Fruit fly (Drosophila melanogaster) whole organism, adult: ENCODE measurements around the gene CG44090.

Experiments used
- CG11617 ChIP-seq: fragments of 200-800 bp; sonication (Bioruptor generic); optimal IDR thresholded peaks from 2 replicates; lab custom pipeline; 2017; ENCODE audit warnings: mild to moderate bottlenecking, missing biosample characterization, missing genetic modification reagents, missing genetic modification characterization
- CG12768 ChIP-seq: fragments of 200-800 bp; sonication (Bioruptor generic); optimal IDR thresholded peaks from 2 replicates; lab custom pipeline; 2017; ENCODE audit warnings: missing biosample characterization, missing genetic modification characterization, mild to moderate bottlenecking, moderate library complexity, missing genetic modification reagents
- CG14711 ChIP-seq: fragments of 200-800 bp; sonication (Bioruptor generic); optimal IDR thresholded peaks from 2 replicates; lab custom pipeline; 2018; ENCODE audit warnings: missing biosample characterization, mild to moderate bottlenecking, missing genetic modification characterization, moderate library complexity
- CG1620 ChIP-seq: fragments of 200-800 bp; sonication (Bioruptor generic); optimal IDR thresholded peaks from 2 replicates; lab custom pipeline; 2016; ENCODE audit warnings: missing biosample characterization, missing genetic modification characterization
- CG33017 ChIP-seq: fragments of 200-800 bp; sonication (Bioruptor generic); optimal IDR thresholded peaks from 2 replicates; lab custom pipeline; 2018; ENCODE audit warnings: missing biosample characterization, mild to moderate bottlenecking, missing genetic modification characterization, moderate library complexity
- CG5204 ChIP-seq: fragments of 200-800 bp; sonication (Bioruptor generic); optimal IDR thresholded peaks from 2 replicates; lab custom pipeline; 2016; ENCODE audit warnings: missing biosample characterization, missing genetic modification characterization
- CG7045 ChIP-seq: fragments of 200-800 bp; sonication (Bioruptor generic); optimal IDR thresholded peaks from 2 replicates; lab custom pipeline; 2017; ENCODE audit warnings: missing biosample characterization, mild to moderate bottlenecking, missing genetic modification characterization
- CG7101 ChIP-seq: fragments of 200-800 bp; sonication (Bioruptor generic); optimal IDR thresholded peaks from 2 replicates; lab custom pipeline; 2018; ENCODE audit warnings: missing biosample characterization, mild to moderate bottlenecking, missing genetic modification characterization, moderate library complexity
- Clk ChIP-seq: fragments of 200-800 bp; sonication (Bioruptor generic); optimal IDR thresholded peaks from 2 replicates; lab custom pipeline; 2017; ENCODE audit warnings: missing biosample characterization, missing genetic modification characterization
- Crg-1 ChIP-seq: fragments of 200-800 bp; sonication (Bioruptor generic); optimal IDR thresholded peaks from 2 replicates; lab custom pipeline; 2016; ENCODE audit warnings: missing biosample characterization, missing genetic modification characterization
- Hr96 ChIP-seq: fragments of 200-800 bp; sonication (Bioruptor generic); optimal IDR thresholded peaks from 2 replicates; lab custom pipeline; 2016; ENCODE audit warnings: missing biosample characterization, missing genetic modification characterization
- Mnt ChIP-seq: fragments of 200-800 bp; sonication (Bioruptor generic); optimal IDR thresholded peaks from 2 replicates; lab custom pipeline; 2016; ENCODE audit warnings: missing biosample characterization, mild to moderate bottlenecking, missing genetic modification characterization
- bab1 ChIP-seq: fragments of 200-800 bp; sonication (Bioruptor generic); optimal IDR thresholded peaks from 3 replicates; lab custom pipeline; 2019; ENCODE audit warnings: missing biosample characterization, mild to moderate bottlenecking, missing genetic modification characterization, moderate library complexity
- cic ChIP-seq: fragments of 200-800 bp; sonication (Bioruptor generic); optimal IDR thresholded peaks from 2 replicates; lab custom pipeline; 2017; ENCODE audit warnings: missing biosample characterization, mild to moderate bottlenecking, missing genetic modification characterization, moderate library complexity
- cnc ChIP-seq, 2 experiments: fragments of >200 bp; optimal IDR thresholded peaks; 2 replicates each; lab custom pipeline; 2017
- kay ChIP-seq: fragments of 200-800 bp; sonication (Bioruptor generic); peaks from one replicate; lab custom pipeline; 2016; ENCODE audit warnings: missing biosample characterization, missing genetic modification characterization, borderline replicate concordance
- ovo ChIP-seq: fragments of 200-800 bp; sonication (Bioruptor generic); optimal IDR thresholded peaks from 2 replicates; lab custom pipeline; 2016; ENCODE audit warnings: missing biosample characterization, missing genetic modification characterization
- pad ChIP-seq: fragments of 200-800 bp; sonication (Bioruptor generic); optimal IDR thresholded peaks from 3 replicates; lab custom pipeline; 2017; ENCODE audit warnings: missing biosample characterization, missing genetic modification characterization, mild to moderate bottlenecking, moderate library complexity, missing genetic modification reagents
- tj ChIP-seq: fragments of 200-800 bp; sonication (Bioruptor generic); optimal IDR thresholded peaks from 3 replicates; lab custom pipeline; 2017; ENCODE audit warnings: missing biosample characterization, mild to moderate bottlenecking, missing genetic modification characterization, moderate library complexity
- toe ChIP-seq: fragments of 200-800 bp; sonication (Bioruptor generic); optimal IDR thresholded peaks from 2 replicates; lab custom pipeline; 2016; ENCODE audit warnings: missing biosample characterization, missing genetic modification characterization

Gene CG44090

DNA sequence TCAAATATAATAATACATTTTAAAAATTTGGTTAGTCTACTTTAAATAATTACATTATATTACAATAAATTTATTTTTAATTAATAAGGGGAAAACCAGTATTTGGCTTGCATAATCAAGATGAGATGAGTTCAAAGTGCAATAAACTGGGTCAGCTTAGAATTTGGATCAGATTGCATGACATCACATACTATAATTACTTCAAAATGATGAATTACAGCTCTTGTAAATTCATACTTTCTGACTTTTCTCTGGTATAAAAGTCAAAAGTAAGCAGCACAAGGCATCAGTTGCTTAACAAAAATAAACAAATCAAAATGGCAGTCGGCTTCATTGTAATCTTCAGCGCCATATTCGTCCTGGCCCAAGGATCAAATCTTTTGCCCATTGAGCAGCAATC lies 17.1 kb downstream of the CG44090 start, which contains the start of gene CG33333:
Gene CG33333 (plus strand): TSS at position 301 of the 400 bp plus-strand sequence.
- TF ChIP-seq CG12768 (GFP tag; lab: Kevin White, UChicago) (no peak), CG7045 (GFP tag; lab: Kevin White, UChicago) (no peak), Mnt (GFP tag; lab: Kevin White, UChicago) (no peak), bab1 (GFP tag; lab: Kevin White, UChicago) (no peak), CG33017 (no peak), kay (GFP tag; lab: Kevin White, UChicago) (no peak), toe (GFP tag; lab: Kevin White, UChicago) (no peak), cic (GFP tag; lab: Kevin White, UChicago) (no peak), Clk (GFP tag; lab: Kevin White, UChicago) (no peak), CG1620 (no peak), CG14711 (tag; lab: Kevin White, UChicago) (no peak), CG5204 (no peak), Hr96 (GFP tag; lab: Kevin White, UChicago) (no peak), cnc (optimal IDR thresholded peaks at IDR 0.05; lab: Kevin White, UChicago) (no peak), Crg-1 (no peak)

DNA sequence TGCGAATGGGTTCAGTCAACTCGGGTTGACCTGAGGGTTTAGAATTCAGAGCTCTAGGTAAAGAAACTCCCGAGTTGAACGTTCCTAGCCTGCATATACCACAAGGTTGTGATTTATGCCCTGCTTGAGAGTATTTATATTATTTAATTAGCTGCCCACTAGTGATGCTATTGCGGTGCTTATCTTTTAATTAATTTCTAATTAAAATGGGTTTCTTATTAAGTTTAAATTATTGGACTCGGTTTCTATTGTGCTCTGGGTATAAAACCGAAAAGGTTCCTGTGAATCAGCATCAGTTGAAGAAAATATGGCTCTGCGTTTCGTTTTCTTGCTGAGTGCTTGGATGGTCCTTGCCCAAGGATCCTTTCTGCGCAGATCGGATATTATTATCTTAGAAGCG lies 18.8 kb downstream of the CG44090 start, which contains the start of gene CG5866:
Gene CG5866 (plus strand): TSS at position 301 of the 400 bp plus-strand sequence.
- TF ChIP-seq Mnt (GFP tag; lab: Kevin White, UChicago), result no peak
- no peak for TF ChIP-seq CG1620
- no peak for TF ChIP-seq ovo (GFP tag; lab: Kevin White, UChicago)
- no peak for TF ChIP-seq cnc (optimal IDR thresholded peaks at IDR 0.05; lab: Kevin White, UChicago)
- TF ChIP-seq tj (GFP tag; lab: Kevin White, UChicago), result no peak
- TF ChIP-seq CG5204, result no peak
- TF ChIP-seq Clk (GFP tag; lab: Kevin White, UChicago), result no peak
- no peak for TF ChIP-seq CG33017
- TF ChIP-seq bab1 (GFP tag; lab: Kevin White, UChicago), result no peak
- TF ChIP-seq toe (GFP tag; lab: Kevin White, UChicago), result no peak
- TF ChIP-seq cic (GFP tag; lab: Kevin White, UChicago), result no peak
- TF ChIP-seq Crg-1, result no peak
- TF ChIP-seq CG11617 (GFP tag; lab: Kevin White, UChicago), result no peak
- no peak for TF ChIP-seq CG12768 (GFP tag; lab: Kevin White, UChicago)
- TF ChIP-seq CG7045 (GFP tag; lab: Kevin White, UChicago), result no peak
- no peak for TF ChIP-seq pad (GFP tag; lab: Kevin White, UChicago)
- no peak for TF ChIP-seq kay (GFP tag; lab: Kevin White, UChicago)
- no peak for TF ChIP-seq Hr96 (GFP tag; lab: Kevin White, UChicago)

DNA sequence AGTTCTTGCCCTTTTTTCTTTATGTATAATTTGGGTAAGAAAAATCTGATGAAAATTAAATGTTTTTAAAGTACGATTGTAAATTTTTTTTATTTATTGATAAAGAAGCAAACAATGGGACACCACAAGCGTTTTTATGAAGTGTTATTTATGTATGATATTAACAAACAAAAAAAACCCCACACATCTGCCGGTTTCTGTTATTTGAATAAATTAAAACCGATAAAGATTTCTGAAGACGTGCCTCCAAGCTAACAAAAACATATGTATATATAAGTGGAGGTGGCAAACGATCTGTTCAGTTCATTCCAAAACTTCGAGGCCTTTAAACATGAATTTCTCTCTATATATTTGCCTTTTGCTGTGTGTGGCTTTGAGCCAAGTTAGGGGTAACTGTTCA lies 20.6 kb downstream of the CG44090 start, which contains the start of gene CG42822:
Gene CG42822 (plus strand): TSS at position 301 of the 400 bp plus-strand sequence.
- TF ChIP-seq CG1620 (no peak), CG12768 (GFP tag; lab: Kevin White, UChicago) (no peak), Clk (GFP tag; lab: Kevin White, UChicago) (no peak), bab1 (GFP tag; lab: Kevin White, UChicago) (no peak), CG14711 (tag; lab: Kevin White, UChicago) (no peak), CG33017 (no peak), Hr96 (GFP tag; lab: Kevin White, UChicago) (no peak), Crg-1 (no peak), cnc (optimal IDR thresholded peaks at IDR 0.05; lab: Kevin White, UChicago) (no peak), CG5204 (no peak), kay (GFP tag; lab: Kevin White, UChicago) (no peak), Mnt (GFP tag; lab: Kevin White, UChicago) (no peak)

DNA sequence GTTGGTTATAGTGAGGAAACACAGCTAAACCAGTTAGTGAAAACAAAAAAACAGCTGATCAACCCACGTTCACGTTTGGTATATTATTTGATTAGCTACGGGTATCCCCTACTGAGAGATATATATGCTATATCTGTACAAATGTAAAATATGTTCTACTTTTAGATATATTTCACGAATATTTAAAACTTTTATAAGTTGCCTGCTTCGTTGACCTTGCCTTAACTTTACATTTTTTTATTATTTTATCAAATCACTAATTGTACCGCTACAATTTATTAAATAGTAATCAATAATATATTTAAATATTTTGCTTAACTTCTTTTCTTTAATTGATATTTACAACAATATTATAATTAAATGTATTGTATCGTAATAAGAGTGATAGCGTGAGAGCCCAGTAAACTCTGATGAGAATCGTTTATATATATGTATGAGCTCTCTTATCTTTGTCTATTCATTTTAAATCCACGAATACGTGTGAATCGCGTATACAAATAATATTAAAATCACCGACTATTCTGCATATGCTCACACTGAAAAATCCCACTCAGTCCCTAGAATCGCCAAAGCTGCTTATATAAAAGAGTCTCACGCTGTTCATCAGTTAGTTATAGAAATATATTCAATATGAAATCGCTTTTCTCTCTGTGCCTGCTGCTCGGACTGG lies 21.6 kb downstream of the CG44090 start, which contains the start of gene CG42821:
Gene CG42821 (plus strand): TSS at position 620 of the 670 bp plus-strand sequence.
- no peak for TF ChIP-seq CG1620
- TF ChIP-seq CG5204, result no peak
- TF ChIP-seq CG7045 (GFP tag; lab: Kevin White, UChicago), result no peak
- TF ChIP-seq Crg-1, result no peak
- TF ChIP-seq CG7101 (tag; lab: Kevin White, UChicago), result no peak
- no peak for TF ChIP-seq cnc (optimal IDR thresholded peaks at IDR 0.05; lab: Kevin White, UChicago)
- no peak for TF ChIP-seq Mnt (GFP tag; lab: Kevin White, UChicago)
- TF ChIP-seq Hr96 (GFP tag; lab: Kevin White, UChicago), result no peak
- no peak for TF ChIP-seq toe (GFP tag; lab: Kevin White, UChicago)
- TF ChIP-seq ovo (GFP tag; lab: Kevin White, UChicago), result no peak
- no peak for TF ChIP-seq cic (GFP tag; lab: Kevin White, UChicago)
- no peak for TF ChIP-seq CG12768 (GFP tag; lab: Kevin White, UChicago)
- no peak for TF ChIP-seq CG33017
- no peak for TF ChIP-seq tj (GFP tag; lab: Kevin White, UChicago)
- TF ChIP-seq CG14711 (tag; lab: Kevin White, UChicago), result peak; percentile 29
- TF ChIP-seq CG11617 (GFP tag; lab: Kevin White, UChicago), result no peak
- TF ChIP-seq bab1 (GFP tag; lab: Kevin White, UChicago), result peak; percentile 23

DNA sequence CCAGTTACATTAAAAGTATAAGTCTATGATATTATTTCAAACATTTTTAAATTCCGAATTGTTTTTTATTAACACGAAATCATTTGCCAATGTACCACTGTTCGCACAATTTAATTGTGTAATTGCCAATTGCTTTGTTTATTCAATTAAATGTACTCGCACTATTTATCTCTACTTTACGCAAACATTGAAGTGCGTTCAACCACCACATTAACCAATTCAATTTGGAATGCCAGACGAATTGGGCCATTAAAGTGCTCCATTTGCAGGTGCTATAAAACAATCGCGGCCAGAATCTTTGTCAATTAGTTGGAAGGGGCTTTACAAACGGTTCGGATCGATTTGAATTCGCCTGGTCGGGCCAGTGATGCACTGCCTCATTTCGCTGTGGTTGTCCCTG lies 23.4 kb downstream of the CG44090 start, which contains the start of gene CG5863:
Gene CG5863 (plus strand): TSS at position 301 of the 400 bp plus-strand sequence.
- TF ChIP-seq CG1620 (no peak), kay (GFP tag; lab: Kevin White, UChicago) (no peak), CG33017 (no peak), ovo (GFP tag; lab: Kevin White, UChicago) (no peak), CG14711 (tag; lab: Kevin White, UChicago) (no peak), cic (GFP tag; lab: Kevin White, UChicago) (no peak), tj (GFP tag; lab: Kevin White, UChicago) (no peak), Mnt (GFP tag; lab: Kevin White, UChicago) (no peak), cnc (optimal IDR thresholded peaks at IDR 0.05; lab: Kevin White, UChicago) (no peak)
